Worm (Caenorhabditis elegans) whole organism, L2 larva: Measurements from ENCODE around the gene gldi-3.

ENCODE experiments used
- gmeb-1 ChIP-seq: fragments of 150-350 bp; optimal IDR thresholded peaks from 2 replicates; lab custom pipeline; 2014; ENCODE audit warnings: missing biosample characterization, missing genetic modification characterization
- nhr-10 ChIP-seq: sonication (generic microtip); optimal IDR thresholded peaks from 2 replicates; lab custom pipeline; 2017; ENCODE audit warnings: missing biosample characterization, missing genetic modification characterization
- nhr-12 ChIP-seq: fragments of 150-350 bp; optimal IDR thresholded peaks from 2 replicates; lab custom pipeline; 2014; ENCODE audit warnings: missing biosample characterization, missing genetic modification characterization
- nhr-129 ChIP-seq: fragments of 150-350 bp; optimal IDR thresholded peaks from 2 replicates; lab custom pipeline; 2014; ENCODE audit warnings: missing biosample characterization, missing genetic modification characterization
- nhr-21 ChIP-seq: fragments of 150-350 bp; optimal IDR thresholded peaks from 2 replicates; lab custom pipeline; 2014; ENCODE audit warnings: missing biosample characterization, missing genetic modification characterization
- nhr-23 ChIP-seq: fragments of 150-350 bp; optimal IDR thresholded peaks from 2 replicates; lab custom pipeline; 2014; ENCODE audit warnings: missing biosample characterization, missing genetic modification reagents, missing genetic modification characterization
- skn-1 ChIP-seq: sonication (generic microtip); optimal IDR thresholded peaks from 2 replicates; lab custom pipeline; 2017; ENCODE audit warnings: missing biosample characterization, missing genetic modification characterization
- unc-39 ChIP-seq: fragments of 150-350 bp; optimal IDR thresholded peaks from 2 replicates; lab custom pipeline; 2014; ENCODE audit warnings: missing biosample characterization, missing genetic modification characterization

The gldi-3 gene

ce11 chrII:9227134-9227533 is 52.8 kb downstream of the gldi-3 start, which contains the start of gene abu-14:
TSS of gene abu-14 (minus strand) at chrII:9227214.
- no peak for TF ChIP-seq unc-39 (tag; lab: Kevin White, UChicago)
- TF ChIP-seq nhr-23, result no peak
- no peak for TF ChIP-seq gmeb-1 (tag; lab: Kevin White, UChicago)
- no peak for TF ChIP-seq nhr-12 (tag; lab: Kevin White, UChicago)
- TF ChIP-seq nhr-10 (tag; lab: Kevin White, UChicago), result no peak
- TF ChIP-seq nhr-21 (tag; lab: Kevin White, UChicago), result no peak
- TF ChIP-seq skn-1 (tag; lab: Kevin White, UChicago), result no peak
- TF ChIP-seq nhr-129 (tag; lab: Kevin White, UChicago), result no peak
